Worm (Caenorhabditis elegans) whole organism, midembryonic: Measurements from ENCODE around the gene F26F2.10.

Experiments used
- T22C8.4 ChIP-seq: fragments of 200-800 bp; sonication (Bioruptor generic); IDR thresholded peaks from 2 replicates; pipeline ENCODE4 v1.3.6; 2022; ENCODE audit warnings: missing genetic modification characterization, missing compliant biosample characterization
- cog-1 ChIP-seq: sonication (generic microtip); optimal IDR thresholded peaks from 2 replicates; lab custom pipeline; 2016; ENCODE audit warnings: missing genetic modification characterization, missing compliant biosample characterization
- flt-1 ChIP-seq: fragments of 200-800 bp; sonication (Bioruptor generic); IDR thresholded peaks from 2 replicates; pipeline ENCODE4 v1.3.6; 2022; ENCODE audit warnings: missing genetic modification characterization, missing compliant biosample characterization
- klf-2 ChIP-seq: fragments of 200-800 bp; sonication (Bioruptor generic); conservative IDR thresholded peaks from 2 replicates; pipeline ENCODE4 v1.3.6; 2022; ENCODE audit warnings: missing genetic modification reagents, missing genetic modification characterization, missing compliant biosample characterization
- med-1 ChIP-seq: sonication (generic microtip); optimal IDR thresholded peaks from 2 replicates; lab custom pipeline; 2017; ENCODE audit warnings: missing genetic modification characterization, mild to moderate bottlenecking, missing compliant biosample characterization, antibody characterized with exemption, missing genetic modification reagents; ENCODE audit not compliant: insufficient read depth
- ref-1 ChIP-seq: fragments of 200-800 bp; sonication (Bioruptor generic); conservative IDR thresholded peaks from 2 replicates; pipeline ENCODE4 v1.3.6; 2022; ENCODE audit warnings: missing genetic modification reagents, missing genetic modification characterization, missing compliant biosample characterization
- tab-1 ChIP-seq: fragments of 200-800 bp; sonication (Bioruptor generic); IDR thresholded peaks from 2 replicates; pipeline ENCODE4 v1.3.6; 2022; ENCODE audit warnings: missing genetic modification characterization, missing compliant biosample characterization
- ztf-23 ChIP-seq: fragments of 200-800 bp; sonication (Bioruptor generic); IDR thresholded peaks from 2 replicates; pipeline ENCODE4 v1.3.6; 2022; ENCODE audit warnings: missing genetic modification reagents, missing genetic modification characterization, missing compliant biosample characterization
- ztf-29 ChIP-seq: fragments of 200-800 bp; sonication (Bioruptor generic); IDR thresholded peaks from 2 replicates; pipeline ENCODE4 v1.3.6; 2022; ENCODE audit warnings: missing genetic modification reagents, missing genetic modification characterization, missing compliant biosample characterization

ce11 chrV:20594746-20595145, at the start of gene F26F2.10:
- no peak for TF ChIP-seq flt-1 (GFP tag; lab: Robert Waterston, UW)
- TF ChIP-seq ztf-29: no peak
- TF ChIP-seq T22C8.4 (GFP tag; lab: Robert Waterston, UW): no peak
- no peak for TF ChIP-seq tab-1
- TF ChIP-seq cog-1 (tag; lab: Kevin White, UChicago): no peak
- no peak for TF ChIP-seq ref-1 (GFP tag; lab: Robert Waterston, UW)
- TF ChIP-seq med-1 (GFP tag; lab: Kevin White, UChicago): no peak
- no peak for TF ChIP-seq ztf-23 (GFP tag; lab: Robert Waterston, UW)
- TF ChIP-seq klf-2: no peak
